Fruit fly (Drosophila melanogaster) whole organism, wandering third instar larva: ENCODE measurements around the gene CG6441.
A peak's percentile ranks its signal among the peaks of the same experiment; 100 is the strongest.

Experiments used
- CG32264 ChIP-seq: fragments of 200-800 bp; sonication (Bioruptor generic); optimal IDR thresholded peaks from 2 replicates; lab custom pipeline; 2016; ENCODE audit warnings: missing biosample characterization, missing genetic modification characterization
- Dif ChIP-seq: fragments of 200-275, 200-300 bp; sonication (Bioruptor generic); optimal IDR thresholded peaks from 2 replicates; lab custom pipeline; 2018; ENCODE audit warnings: missing biosample characterization, missing genetic modification characterization; ENCODE audit not compliant: partially characterized antibody
- Hr78 ChIP-seq: fragments of >200 bp; optimal IDR thresholded peaks from 2 replicates; lab custom pipeline; 2017; ENCODE audit warnings: missing biosample characterization, missing genetic modification characterization
- Hr83 ChIP-seq: fragments of 200-300 bp; sonication (Bioruptor generic); optimal IDR thresholded peaks from 2 replicates; lab custom pipeline; 2016; ENCODE audit warnings: missing biosample characterization, mild to moderate bottlenecking, missing genetic modification characterization, moderate library complexity; ENCODE audit not compliant: poor library complexity, severe bottlenecking
- OdsH ChIP-seq: fragments of 200-800 bp; sonication (Bioruptor generic); optimal IDR thresholded peaks from 2 replicates; lab custom pipeline; 2016; ENCODE audit warnings: missing biosample characterization, mild to moderate bottlenecking, missing genetic modification characterization
- Rel ChIP-seq, 2 experiments: fragments of 200-800 bp; sonication (Bioruptor generic) in 1 of 2; optimal IDR thresholded peaks; 2 replicates in 1 of 2; 3 replicates in 1 of 2; lab custom pipeline; 2016 to 2019; ENCODE audit warnings: mild to moderate bottlenecking in 2 of 2, missing biosample characterization in 2 of 2, missing genetic modification characterization in 2 of 2, moderate library complexity in 1 of 2
- ey ChIP-seq: fragments of 200-800 bp; sonication (Bioruptor generic); optimal IDR thresholded peaks from 2 replicates; lab custom pipeline; 2016; ENCODE audit warnings: missing biosample characterization, missing genetic modification characterization

DNA sequence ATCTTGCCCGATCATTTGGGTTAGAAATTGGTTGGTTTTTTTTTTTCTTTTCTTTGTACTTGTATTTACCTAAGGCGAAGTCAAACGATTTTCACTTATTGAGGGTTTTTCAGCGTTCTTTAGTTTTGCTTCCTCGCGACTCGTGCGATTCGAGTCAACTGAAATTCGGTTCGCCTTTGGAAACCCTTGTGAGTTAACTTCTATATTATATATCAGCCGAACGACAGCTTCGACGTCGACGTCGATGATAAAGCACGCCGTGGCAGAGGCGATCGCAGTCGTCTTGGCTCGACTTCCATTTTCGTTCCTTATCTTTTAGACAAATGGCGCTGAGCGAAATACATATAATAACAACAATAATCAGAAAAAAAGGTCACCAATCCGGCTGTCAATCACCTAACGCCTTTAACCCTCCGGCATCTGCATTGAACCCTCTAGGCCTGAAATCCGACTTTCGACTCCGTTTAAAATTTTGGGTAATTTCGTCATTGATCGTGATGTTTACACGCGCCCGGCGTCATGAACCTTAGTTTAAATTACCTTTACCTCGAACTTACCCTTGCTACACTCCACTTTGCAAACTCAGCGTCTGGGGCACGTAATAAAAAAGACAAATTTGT, 41.1 kb upstream of the CG6441 start, which contains the start of gene CG5958:
- TF ChIP-seq Dif (GFP tag; lab: Kevin White, UChicago) (no peak), CG32264 (GFP tag; lab: Kevin White, UChicago) (no peak), ey (GFP tag; lab: Kevin White, UChicago) (no peak), Rel (GFP tag; optimal IDR thresholded peaks at IDR 0.05; lab: Kevin White, UChicago) (no peak), Rel (tag; optimal IDR thresholded peaks at IDR 0.05; lab: Kevin White, UChicago) (peak; percentile 44), Hr78 (GFP tag; lab: Kevin White, UChicago) (no peak), OdsH (GFP tag; lab: Kevin White, UChicago) (no peak), Hr83 (GFP tag; lab: Kevin White, UChicago) (no peak)
